Worm (Caenorhabditis elegans): ENCODE results near the gene frpr-16.

DNA sequence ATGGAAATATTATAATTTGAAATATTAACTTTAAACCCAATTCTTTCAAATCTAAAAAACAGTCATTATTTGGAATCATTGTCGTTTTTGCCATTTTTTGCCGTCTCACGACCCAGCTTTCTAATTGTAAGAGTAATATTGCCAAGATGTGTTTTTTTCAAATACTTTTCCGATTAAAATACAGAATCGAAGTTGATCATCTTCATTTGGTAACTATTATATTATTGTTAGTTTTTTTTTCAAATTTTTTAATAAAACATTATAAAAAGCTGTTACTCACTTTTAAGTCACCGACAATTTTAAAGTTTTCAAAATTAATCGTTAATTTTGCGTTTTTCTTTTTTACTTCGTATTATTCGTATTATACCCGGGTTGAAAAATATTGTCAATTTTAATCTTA lies 33.7 kb downstream of the frpr-16 start, which contains the start of gene ins-5:
- no peak for TF ChIP-seq elt-3 (tag; optimal IDR thresholded peaks at IDR 0.05)
- TF ChIP-seq mdl-1 (tag; optimal IDR thresholded peaks at IDR 0.05), result no peak
- TF ChIP-seq ama-1 (optimal IDR thresholded peaks at IDR 0.05), result no peak
- TF ChIP-seq sem-4 (tag; optimal IDR thresholded peaks at IDR 0.05), result no peak
- no peak for TF ChIP-seq C34F6.9 (tag; optimal IDR thresholded peaks at IDR 0.05)
- TF ChIP-seq unc-62 (GFP tag; optimal IDR thresholded peaks at IDR 0.05), result no peak
- TF ChIP-seq nhr-77 (tag; optimal IDR thresholded peaks at IDR 0.05), result no peak
- TF ChIP-seq ceh-82 (tag; optimal IDR thresholded peaks at IDR 0.05), result no peak
- TF ChIP-seq nhr-23 (tag; optimal IDR thresholded peaks at IDR 0.05), result no peak
- TF ChIP-seq lin-39 (tag; optimal IDR thresholded peaks at IDR 0.05), result no peak
- no peak for TF ChIP-seq nhr-11 (tag; optimal IDR thresholded peaks at IDR 0.05)
- no peak for TF ChIP-seq nhr-25 (tag; optimal IDR thresholded peaks at IDR 0.05)
- no peak for TF ChIP-seq ztf-4 (tag; optimal IDR thresholded peaks at IDR 0.05)
- no peak for TF ChIP-seq crh-2 (tag; optimal IDR thresholded peaks at IDR 0.05)
